Worm (Caenorhabditis elegans): ENCODE data around the gene fbxb-74.

- TF ChIP-seq unc-86 (tag; optimal IDR thresholded peaks at IDR 0.05): no peak
- TF ChIP-seq blmp-1 (tag; optimal IDR thresholded peaks at IDR 0.05): no peak
- TF ChIP-seq nhr-90 (tag; optimal IDR thresholded peaks at IDR 0.05; ENCODE audit: poor library complexity): no peak
- TF ChIP-seq unc-62 (GFP tag; optimal IDR thresholded peaks at IDR 0.05): no peak
- TF ChIP-seq aly-2 (tag; optimal IDR thresholded peaks at IDR 0.05): no peak
- TF ChIP-seq sox-4 (tag; optimal IDR thresholded peaks at IDR 0.05): no peak
- no peak for TF ChIP-seq nhr-20 (tag; optimal IDR thresholded peaks at IDR 0.05)
- TF ChIP-seq lsy-2 (tag; optimal IDR thresholded peaks at IDR 0.05): no peak
- TF ChIP-seq unc-130 (tag; optimal IDR thresholded peaks at IDR 0.05): no peak
- no peak for TF ChIP-seq ztf-11 (tag; optimal IDR thresholded peaks at IDR 0.05)
- TF ChIP-seq nhr-85 (tag): no peak
- TF ChIP-seq fkh-10 (GFP tag; optimal IDR thresholded peaks at IDR 0.05): no peak
Observed at ce11 chrIV:4447284-4447366, 8.0 kb upstream of the fbxb-74 start, which contains the start of gene chat-1.

All from whole organism, L1 larva.